Fruit fly (Drosophila melanogaster): ENCODE results near the gene CG14445.

The CG14445 gene

DNA sequence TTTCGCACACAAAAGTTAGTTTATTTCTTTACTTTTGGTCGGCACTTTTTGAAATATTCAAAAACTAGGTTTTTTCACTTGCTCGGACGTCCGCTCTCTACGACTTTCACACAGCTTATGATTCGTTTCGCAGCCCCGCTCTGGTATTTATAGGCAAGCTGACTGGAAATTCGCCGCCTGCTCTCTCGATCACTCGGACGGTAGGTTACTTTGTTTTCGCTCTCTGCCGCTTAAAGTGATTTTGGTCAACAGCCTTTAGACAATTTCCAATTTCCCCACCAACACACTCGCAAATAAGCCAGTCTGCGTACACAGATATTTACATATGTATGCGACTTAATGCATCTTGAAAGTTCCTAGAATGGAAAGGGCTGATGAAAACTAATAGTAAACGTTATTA, 46.4 kb downstream of the CG14445 start, which contains the start of gene CG11700 (continued):
- TF ChIP-seq GATAe (GFP tag; conservative IDR thresholded peaks at IDR 0.05), result no peak
- TF ChIP-seq CG14710 (tag; optimal IDR thresholded peaks at IDR 0.05), result no peak
- no peak for TF ChIP-seq rib (GFP tag; IDR thresholded peaks at IDR 0.05)
- TF ChIP-seq dysf (GFP tag; IDR thresholded peaks at IDR 0.05), result no peak
- no peak for TF ChIP-seq CG12155 (GFP tag; optimal IDR thresholded peaks at IDR 0.05)
- no peak for TF ChIP-seq grau (tag; optimal IDR thresholded peaks at IDR 0.05)
- TF ChIP-seq h (optimal IDR thresholded peaks at IDR 0.05), result no peak
- TF ChIP-seq Chrac-16 (GFP tag; optimal IDR thresholded peaks at IDR 0.05), result no peak
- TF ChIP-seq ssp (GFP tag; IDR thresholded peaks at IDR 0.05), result no peak
- no peak for TF ChIP-seq btn (GFP tag; optimal IDR thresholded peaks at IDR 0.05)
- TF ChIP-seq z (GFP tag; IDR thresholded peaks at IDR 0.05), result no peak
- TF ChIP-seq zen2 (GFP tag; IDR thresholded peaks at IDR 0.05; ENCODE audit: partially characterized antibody), result no peak
- no peak for TF ChIP-seq D19A (tag; optimal IDR thresholded peaks at IDR 0.05)
- TF ChIP-seq lilli (GFP tag; optimal IDR thresholded peaks at IDR 0.05), result no peak
- TF ChIP-seq lab (GFP tag; optimal IDR thresholded peaks at IDR 0.05), result no peak
- no peak for TF ChIP-seq CG8478 (optimal IDR thresholded peaks at IDR 0.05)
- no peak for TF ChIP-seq CG14965 (GFP tag; optimal IDR thresholded peaks at IDR 0.05; ENCODE audit: borderline replicate concordance)
- no peak for TF ChIP-seq Sin3A (optimal IDR thresholded peaks at IDR 0.05)
- TF ChIP-seq Oli (tag; optimal IDR thresholded peaks at IDR 0.05), result no peak
- TF ChIP-seq kah (GFP tag; optimal IDR thresholded peaks at IDR 0.05), result no peak
- no peak for TF ChIP-seq Taf1 (GFP tag; IDR thresholded peaks at IDR 0.05)
- no peak for TF ChIP-seq CG11504 (tag; optimal IDR thresholded peaks at IDR 0.05)
- no peak for TF ChIP-seq CG2120 (GFP tag; optimal IDR thresholded peaks at IDR 0.05)

DNA sequence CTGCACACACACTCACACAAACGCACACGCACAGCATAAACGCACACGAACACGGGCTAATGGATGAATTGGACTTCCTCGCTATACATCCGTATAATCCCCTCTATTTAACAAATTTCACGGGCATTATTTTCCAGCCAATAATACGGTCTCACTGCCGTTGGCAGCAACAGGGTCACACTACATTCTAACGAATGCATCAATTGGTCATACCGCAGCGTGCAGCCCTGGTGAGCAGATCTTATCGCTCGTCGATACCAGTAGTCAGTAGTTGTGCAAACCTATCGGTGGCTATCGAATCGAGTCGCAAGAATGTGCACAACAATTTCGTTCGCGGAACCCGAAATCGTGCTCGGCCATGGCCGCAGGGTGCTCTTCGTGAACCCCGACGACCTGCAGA, 50.7 kb downstream of the CG14445 start, which contains the start of the genes Top3beta and wuho:
TSS of gene Top3beta (minus strand) at position 149 of the 400 bp plus-strand sequence.
TSS of gene wuho (plus strand) at position 259 of the 400 bp plus-strand sequence.
- TF ChIP-seq CG11398 (GFP tag; optimal IDR thresholded peaks at IDR 0.05) (no peak), btn (GFP tag; optimal IDR thresholded peaks at IDR 0.05) (no peak), tio (GFP tag; optimal IDR thresholded peaks at IDR 0.05) (no peak), sug (tag; optimal IDR thresholded peaks at IDR 0.05) (peak; percentile 66), CG8944 (GFP tag; optimal IDR thresholded peaks at IDR 0.05) (peak; percentile 16), CG18476 (GFP tag; optimal IDR thresholded peaks at IDR 0.05) (no peak), crp (GFP tag; optimal IDR thresholded peaks at IDR 0.05) (peak in 1 of 2 experiments; percentile 44), BtbVII (GFP tag; optimal IDR thresholded peaks at IDR 0.05) (no peak), Adf1 (GFP tag; IDR thresholded peaks at IDR 0.05) (no peak), Stat92E (GFP tag; optimal IDR thresholded peaks at IDR 0.05) (peak in 1 of 3 experiments; percentile 73), Drgx (GFP tag; IDR thresholded peaks at IDR 0.05) (no peak), croc (GFP tag; conservative IDR thresholded peaks at IDR 0.05) (no peak), ac (GFP tag; optimal IDR thresholded peaks at IDR 0.05) (no peak), HLH4C (GFP tag; IDR thresholded peaks at IDR 0.05; ENCODE audit: partially characterized antibody) (peak; percentile 79), CG6791 (GFP tag; IDR thresholded peaks at IDR 0.05; ENCODE audit: partially characterized antibody) (peak; percentile 79), CG18599 (GFP tag; optimal IDR thresholded peaks at IDR 0.05) (no peak), CG11723 (GFP tag; optimal IDR thresholded peaks at IDR 0.05) (no peak), esg (GFP tag; conservative IDR thresholded peaks at IDR 0.05) (no peak), CG6689 (GFP tag; IDR thresholded peaks at IDR 0.05) (no peak), Sox102F (GFP tag; optimal IDR thresholded peaks at IDR 0.05) (no peak), CG13123 (GFP tag; optimal IDR thresholded peaks at IDR 0.05) (no peak), org-1 (GFP tag; optimal IDR thresholded peaks at IDR 0.05) (peak; percentile 9), Ssrp (tag; optimal IDR thresholded peaks at IDR 0.05) (no peak), CG14710 (tag; optimal IDR thresholded peaks at IDR 0.05) (peak; percentile 74), B-H2 (GFP tag; optimal IDR thresholded peaks at IDR 0.05) (peak; percentile 62), CG2129 (GFP tag; IDR thresholded peaks at IDR 0.05; ENCODE audit: partially characterized antibody) (0 out of 2 replicates have a peak, but pooled peaks have one; percentile 16), NC2α (GFP tag; optimal IDR thresholded peaks at IDR 0.05) (no peak), CG4707 (GFP tag; optimal IDR thresholded peaks at IDR 0.05) (no peak), CG10274 (GFP tag; optimal IDR thresholded peaks at IDR 0.05) (no peak), CG2116 (GFP tag; optimal IDR thresholded peaks at IDR 0.05) (peak; percentile 86), CG10543 (GFP tag; optimal IDR thresholded peaks at IDR 0.05) (peak; percentile 49)

All from whole organism, embryonic.